Fruit fly (Drosophila melanogaster): ENCODE results near the gene CG9265.
A peak's percentile ranks its signal among the peaks of the same experiment; 100 is the strongest.

The CG9265 gene

dm6 chr2L:21037723-21038122 is 33.6 kb downstream of the CG9265 start (continued):
- TF ChIP-seq btn (GFP tag; optimal IDR thresholded peaks at IDR 0.05) (no peak), pzg (GFP tag; optimal IDR thresholded peaks at IDR 0.05) (no peak), CG2199 (GFP tag; IDR thresholded peaks at IDR 0.05) (peak; percentile 79; the same call in 2 of the 3 replicates), CG31365 (tag; optimal IDR thresholded peaks at IDR 0.05) (peak; percentile 53), CG17359 (tag; optimal IDR thresholded peaks at IDR 0.05) (peak; percentile 66), nau (GFP tag; optimal IDR thresholded peaks at IDR 0.05) (peak; percentile 73), CG3281 (GFP tag; optimal IDR thresholded peaks at IDR 0.05) (peak; percentile 70), CG31441 (GFP tag; IDR thresholded peaks at IDR 0.05) (peak; percentile 50; the same call in 1 of the 2 replicates), CG12236 (GFP tag; optimal IDR thresholded peaks at IDR 0.05) (peak; percentile 28), odd (GFP tag; optimal IDR thresholded peaks at IDR 0.05) (peak; percentile 36), slp2 (GFP tag; optimal IDR thresholded peaks at IDR 0.05) (no peak), CG6254 (GFP tag; optimal IDR thresholded peaks at IDR 0.05) (peak; percentile 75), sc (optimal IDR thresholded peaks at IDR 0.05) (no peak), sc (GFP tag; optimal IDR thresholded peaks at IDR 0.05) (peak; percentile 7), nerfin-1 (tag; optimal IDR thresholded peaks at IDR 0.05) (peak; percentile 70), CG10321 (GFP tag; IDR thresholded peaks at IDR 0.05) (peak; percentile 25; the same call in 1 of the 2 replicates), Sox102F (GFP tag; optimal IDR thresholded peaks at IDR 0.05) (peak; percentile 22), twi (tag; optimal IDR thresholded peaks at IDR 0.05) (peak; percentile 2), sqz (GFP tag; optimal IDR thresholded peaks at IDR 0.05) (peak; percentile 77), dmrt99B (tag; optimal IDR thresholded peaks at IDR 0.05) (peak; percentile 29), CG33557 (GFP tag; optimal IDR thresholded peaks at IDR 0.05) (no peak), peb (GFP tag; IDR thresholded peaks at IDR 0.05) (peak; percentile 27; the same call in 1 of the 2 replicates), CG4360 (GFP tag; IDR thresholded peaks at IDR 0.05) (peak; percentile 57), Sox100B (GFP tag; optimal IDR thresholded peaks at IDR 0.05) (peak; percentile 47), CG11504 (tag; optimal IDR thresholded peaks at IDR 0.05) (peak; percentile 9), D (optimal IDR thresholded peaks at IDR 0.05) (no peak), D (GFP tag; optimal IDR thresholded peaks at IDR 0.05) (peak; percentile 61), CG17361 (GFP tag; IDR thresholded peaks at IDR 0.05) (peak; percentile 48; the same call in 1 of the 3 replicates), CG10267 (tag; optimal IDR thresholded peaks at IDR 0.05) (peak; percentile 8), CG18262 (tag; optimal IDR thresholded peaks at IDR 0.05) (peak; percentile 58), Nf-YC (tag; optimal IDR thresholded peaks at IDR 0.05) (peak; percentile 17), H2.0 (GFP tag; IDR thresholded peaks at IDR 0.05) (no peak), CG4404 (GFP tag; IDR thresholded peaks at IDR 0.05) (no peak), CG7271 (tag; optimal IDR thresholded peaks at IDR 0.05) (peak; percentile 88), CoRest (tag; optimal IDR thresholded peaks at IDR 0.05) (peak; percentile 19), CG6791 (GFP tag; IDR thresholded peaks at IDR 0.05; ENCODE audit: partially characterized antibody) (no peak), kah (GFP tag; optimal IDR thresholded peaks at IDR 0.05) (peak; percentile 68), CG2678 (tag; optimal IDR thresholded peaks at IDR 0.05) (peak; percentile 75), CG15696 (tag; optimal IDR thresholded peaks at IDR 0.05) (peak; percentile 88), CG15601 (tag; optimal IDR thresholded peaks at IDR 0.05) (peak; percentile 31), CG9215 (GFP tag; IDR thresholded peaks at IDR 0.05) (no peak), sd (tag; optimal IDR thresholded peaks at IDR 0.05) (no peak), ash1 (GFP tag; optimal IDR thresholded peaks at IDR 0.05) (no peak), ato (GFP tag; IDR thresholded peaks at IDR 0.05; ENCODE audit: partially characterized antibody) (no peak), Pdp1 (GFP tag; optimal IDR thresholded peaks at IDR 0.05) (no peak), CG17802 (tag; optimal IDR thresholded peaks at IDR 0.05) (peak; percentile 7), CG13296 (GFP tag; optimal IDR thresholded peaks at IDR 0.05) (peak; percentile 33), MTF-1 (GFP tag; optimal IDR thresholded peaks at IDR 0.05; ENCODE audit: borderline replicate concordance) (peak; percentile 83), CTCF (GFP tag; optimal IDR thresholded peaks at IDR 0.05) (peak; percentile 13), Gug (GFP tag; IDR thresholded peaks at IDR 0.05) (no peak), gem (tag; optimal IDR thresholded peaks at IDR 0.05) (peak; percentile 34)

Measured in whole organism, embryonic.